Worm (Caenorhabditis elegans) whole organism, L1 larva: Measurements from ENCODE around the gene Y57G11B.5.

ENCODE experiments used
- C04F5.9 ChIP-seq: sonication (generic microtip); optimal IDR thresholded peaks from 2 replicates; lab custom pipeline; 2016; ENCODE audit warnings: missing genetic modification characterization, missing compliant biosample characterization
- Y116A8C.19 ChIP-seq: sonication (generic microtip); optimal IDR thresholded peaks from 2 replicates; lab custom pipeline; 2016; ENCODE audit warnings: missing compliant biosample characterization, missing genetic modification characterization, borderline replicate concordance
- alr-1 ChIP-seq: fragments of 200-800 bp; sonication (Bioruptor generic); optimal IDR thresholded peaks from 2 replicates; lab custom pipeline; 2018; ENCODE audit warnings: borderline replicate concordance, mild to moderate bottlenecking, missing genetic modification characterization, missing compliant biosample characterization
- aly-2 ChIP-seq: fragments of 150-350 bp; optimal IDR thresholded peaks from 2 replicates; lab custom pipeline; 2014; ENCODE audit warnings: missing biosample characterization, missing genetic modification characterization
- blmp-1 ChIP-seq: fragments of 150-350 bp; optimal IDR thresholded peaks from 2 replicates; lab custom pipeline; 2014; ENCODE audit warnings: missing biosample characterization, missing genetic modification characterization
- ceh-63 ChIP-seq: fragments of 200-800 bp; sonication (Bioruptor generic); optimal IDR thresholded peaks from 2 replicates; lab custom pipeline; 2018; ENCODE audit warnings: mild to moderate bottlenecking, missing genetic modification characterization, missing compliant biosample characterization
- ceh-8 ChIP-seq: fragments of 200-800 bp; sonication (Bioruptor generic); optimal IDR thresholded peaks from 2 replicates; lab custom pipeline; 2018; ENCODE audit warnings: mild to moderate bottlenecking, missing genetic modification characterization, moderate library complexity, missing compliant biosample characterization
- ceh-90 ChIP-seq: sonication (generic microtip); optimal IDR thresholded peaks from 2 replicates; lab custom pipeline; 2016; ENCODE audit warnings: missing genetic modification characterization, missing compliant biosample characterization
- efl-1 ChIP-seq, 4 experiments: fragments of 150-350 bp; optimal IDR thresholded peaks in 3 of 4; peaks in 1 of 4; 1 replicate in 1 of 4; 2 replicates in 3 of 4; lab custom pipeline; 2014; ENCODE audit warnings: missing biosample characterization in 2 of 4, missing genetic modification characterization in 2 of 4, missing genetic modification reagents in 2 of 4
- efl-3 ChIP-seq: fragments of 200-800 bp; sonication (Bioruptor generic); optimal IDR thresholded peaks from 2 replicates; lab custom pipeline; 2018; ENCODE audit warnings: mild to moderate bottlenecking, missing genetic modification characterization, missing compliant biosample characterization
- egl-13 ChIP-seq: sonication (generic microtip); optimal IDR thresholded peaks from 2 replicates; lab custom pipeline; 2016; ENCODE audit warnings: missing genotype, missing genetic modification reagents, missing genetic modification characterization, missing compliant biosample characterization
- elt-2 ChIP-seq: sonication (generic microtip); optimal IDR thresholded peaks from 2 replicates; lab custom pipeline; 2016; ENCODE audit warnings: missing genetic modification characterization, mild to moderate bottlenecking, inconsistent platforms, missing compliant biosample characterization, missing genetic modification reagents
- grh-1 ChIP-seq: fragments of 200-800 bp; sonication (Bioruptor generic); IDR thresholded peaks from 2 replicates; pipeline ENCODE4 v1.3.6; 2022; ENCODE audit warnings: missing genetic modification reagents, missing genetic modification characterization, missing compliant biosample characterization
- hpl-2 ChIP-seq: fragments of 150-350 bp; optimal IDR thresholded peaks from 2 replicates; lab custom pipeline; 2014; ENCODE audit warnings: missing biosample characterization, missing genetic modification reagents, missing genetic modification characterization
- isw-1 ChIP-seq: fragments of 200-800 bp; sonication (Bioruptor generic); IDR thresholded peaks from 2 replicates; pipeline ENCODE4 v1.3.6; 2022; ENCODE audit warnings: missing genetic modification characterization, missing compliant biosample characterization
- lin-14 ChIP-seq: fragments of 200-800 bp; sonication (Bioruptor generic); optimal IDR thresholded peaks from 2 replicates; lab custom pipeline; 2018; ENCODE audit warnings: mild to moderate bottlenecking, missing genetic modification characterization, moderate library complexity, missing compliant biosample characterization
- lin-15B ChIP-seq: fragments of 150-350 bp; sonication (generic microtip); optimal IDR thresholded peaks from 3 replicates; lab custom pipeline; 2014; ENCODE audit warnings: missing biosample characterization, missing genetic modification characterization
- lsy-2 ChIP-seq, 2 experiments: fragments of 150-350 bp; optimal IDR thresholded peaks; 2 replicates each; lab custom pipeline; 2014; ENCODE audit warnings: missing biosample characterization in 2 of 2, missing genetic modification characterization in 2 of 2
- mdl-1 ChIP-seq, 2 experiments: fragments of 150-350 bp; optimal IDR thresholded peaks; 2 replicates each; lab custom pipeline; 2014 to 2017; ENCODE audit warnings: missing biosample characterization in 2 of 2, missing genetic modification characterization in 2 of 2, inconsistent platforms in 1 of 2
- mep-1 ChIP-seq: fragments of 150-350 bp; optimal IDR thresholded peaks from 2 replicates; lab custom pipeline; 2014; ENCODE audit warnings: missing biosample characterization, missing genetic modification characterization
- nhr-19 ChIP-seq: fragments of 200-800 bp; sonication (Bioruptor generic); conservative IDR thresholded peaks from 2 replicates; pipeline ENCODE4 v1.3.6; 2022; ENCODE audit warnings: missing genetic modification characterization, missing compliant biosample characterization
- nhr-20 ChIP-seq: sonication (generic microtip); optimal IDR thresholded peaks from 2 replicates; lab custom pipeline; 2016; ENCODE audit warnings: mild to moderate bottlenecking, missing genetic modification characterization, missing compliant biosample characterization
- nhr-237 ChIP-seq: fragments of 150-350 bp; optimal IDR thresholded peaks from 2 replicates; lab custom pipeline; 2014; ENCODE audit warnings: missing biosample characterization, missing genetic modification characterization
- nhr-28 ChIP-seq: fragments of 150-350 bp; optimal IDR thresholded peaks from 2 replicates; lab custom pipeline; 2014; ENCODE audit warnings: missing biosample characterization, missing genetic modification characterization
- nhr-47 ChIP-seq: sonication (generic microtip); optimal IDR thresholded peaks from 2 replicates; lab custom pipeline; 2016; ENCODE audit warnings: mild to moderate bottlenecking, missing genetic modification characterization, moderate library complexity, missing compliant biosample characterization
- nhr-76 ChIP-seq: sonication (generic microtip); optimal IDR thresholded peaks from 2 replicates; lab custom pipeline; 2017; ENCODE audit warnings: missing biosample characterization, missing genetic modification characterization
- nhr-90 ChIP-seq: sonication (generic microtip); optimal IDR thresholded peaks from 2 replicates; lab custom pipeline; 2016; ENCODE audit warnings: mild to moderate bottlenecking, missing genetic modification characterization, missing compliant biosample characterization; ENCODE audit not compliant: poor library complexity
- pag-3 ChIP-seq: sonication (generic microtip); optimal IDR thresholded peaks from 2 replicates; lab custom pipeline; 2017; ENCODE audit warnings: missing genetic modification characterization, mild to moderate bottlenecking, missing compliant biosample characterization, antibody characterized with exemption, borderline replicate concordance; ENCODE audit not compliant: insufficient read depth
- rnt-1 ChIP-seq: sonication (generic microtip); optimal IDR thresholded peaks from 2 replicates; lab custom pipeline; 2016; ENCODE audit warnings: mild to moderate bottlenecking, missing genetic modification characterization, moderate library complexity, missing compliant biosample characterization
- skn-1 ChIP-seq: fragments of 150-350 bp; optimal IDR thresholded peaks from 2 replicates; lab custom pipeline; 2014; ENCODE audit warnings: missing biosample characterization, missing genetic modification characterization
- snpc-4 ChIP-seq: fragments of 150-350 bp; optimal IDR thresholded peaks from 2 replicates; lab custom pipeline; 2014; ENCODE audit warnings: missing biosample characterization, missing genetic modification characterization
- sup-37 ChIP-seq: fragments of 200-800 bp; sonication (Bioruptor generic); optimal IDR thresholded peaks from 2 replicates; lab custom pipeline; 2018; ENCODE audit warnings: mild to moderate bottlenecking, missing genetic modification characterization, missing compliant biosample characterization
- swsn-7 ChIP-seq: sonication (generic microtip); optimal IDR thresholded peaks from 2 replicates; lab custom pipeline; 2016; ENCODE audit warnings: missing genetic modification characterization, missing compliant biosample characterization
- unc-130 ChIP-seq: fragments of 150-350 bp; optimal IDR thresholded peaks from 2 replicates; lab custom pipeline; 2017; ENCODE audit warnings: missing biosample characterization, missing genetic modification characterization, inconsistent platforms
- unc-30 ChIP-seq: sonication (generic microtip); optimal IDR thresholded peaks from 2 replicates; lab custom pipeline; 2017; ENCODE audit warnings: missing biosample characterization, missing genetic modification characterization
- unc-62 ChIP-seq: fragments of 150-350 bp; optimal IDR thresholded peaks from 2 replicates; lab custom pipeline; 2014; ENCODE audit warnings: missing biosample characterization, missing genetic modification reagents, missing genetic modification characterization
- unc-98 ChIP-seq: fragments of 200-800 bp; sonication (Bioruptor generic); IDR thresholded peaks from 2 replicates; pipeline ENCODE4 v1.3.6; 2022; ENCODE audit warnings: missing genetic modification characterization, missing compliant biosample characterization
- xbp-1 ChIP-seq: sonication (generic microtip); optimal IDR thresholded peaks from 2 replicates; lab custom pipeline; 2016; ENCODE audit warnings: missing genetic modification characterization, missing compliant biosample characterization
- zag-1 ChIP-seq: fragments of 150-350 bp; optimal IDR thresholded peaks from 2 replicates; lab custom pipeline; 2014; ENCODE audit warnings: missing biosample characterization, missing genetic modification characterization

Y57G11B.5 gene

ce11 chrIV:14573068-14573467 is 1.6 kb upstream of the Y57G11B.5 start:
- no peak for TF ChIP-seq egl-13 (tag; lab: Kevin White, UChicago)
- TF ChIP-seq nhr-47 (tag; lab: Kevin White, UChicago) = no peak
- TF ChIP-seq aly-2 (tag; lab: Kevin White, UChicago) = no peak
- TF ChIP-seq alr-1 (tag; lab: Kevin White, UChicago) = no peak
- no peak for TF ChIP-seq C04F5.9 (tag; lab: Kevin White, UChicago)
- no peak for TF ChIP-seq mdl-1 (tag; optimal IDR thresholded peaks at IDR 0.05; lab: Kevin White, UChicago)
- no peak for TF ChIP-seq lin-14 (GFP tag; lab: Kevin White, UChicago)
- no peak for TF ChIP-seq sup-37 (GFP tag; lab: Kevin White, UChicago)
- no peak for TF ChIP-seq grh-1 (GFP tag; lab: Robert Waterston, UW)
- TF ChIP-seq elt-2 (tag; lab: Kevin White, UChicago) = no peak

ce11 chrIV:14576471-14576870 is 1.9 kb downstream of the Y57G11B.5 start:
- TF ChIP-seq hpl-2 (GFP tag; lab: Kevin White, UChicago) (no peak), blmp-1 (tag; lab: Kevin White, UChicago) (peak; percentile 5), lsy-2 (tag; optimal IDR thresholded peaks at IDR 0.05; lab: Kevin White, UChicago) (no peak), unc-30 (tag; lab: Kevin White, UChicago) (no peak), isw-1 (GFP tag; lab: Robert Waterston, UW) (no peak), pag-3 (tag; lab: Kevin White, UChicago) (no peak), ceh-63 (GFP tag; lab: Kevin White, UChicago) (no peak), ceh-8 (GFP tag; lab: Kevin White, UChicago) (no peak), nhr-19 (GFP tag; lab: Robert Waterston, UW) (0 out of 2 replicates have a peak, but pooled peaks have one; percentile 26), unc-130 (tag; lab: Kevin White, UChicago) (no peak), efl-3 (GFP tag; lab: Kevin White, UChicago) (no peak), nhr-20 (tag; lab: Kevin White, UChicago) (peak; percentile 32), nhr-90 (tag; lab: Kevin White, UChicago) (peak; percentile 42), unc-62 (GFP tag; lab: Kevin White, UChicago) (no peak), mdl-1 (tag; optimal IDR thresholded peaks at IDR 0.05; lab: Kevin White, UChicago) (no peak), snpc-4 (no peak), elt-2 (tag; lab: Kevin White, UChicago) (peak; percentile 2), efl-1 (optimal IDR thresholded peaks at IDR 0.05; lab: Kevin White, UChicago) (no peak), efl-1 (GFP tag; optimal IDR thresholded peaks at IDR 0.05 in 1 of 2; lab: Kevin White, UChicago) (peak in 1 of 2 experiments; percentile 82)

DNA sequence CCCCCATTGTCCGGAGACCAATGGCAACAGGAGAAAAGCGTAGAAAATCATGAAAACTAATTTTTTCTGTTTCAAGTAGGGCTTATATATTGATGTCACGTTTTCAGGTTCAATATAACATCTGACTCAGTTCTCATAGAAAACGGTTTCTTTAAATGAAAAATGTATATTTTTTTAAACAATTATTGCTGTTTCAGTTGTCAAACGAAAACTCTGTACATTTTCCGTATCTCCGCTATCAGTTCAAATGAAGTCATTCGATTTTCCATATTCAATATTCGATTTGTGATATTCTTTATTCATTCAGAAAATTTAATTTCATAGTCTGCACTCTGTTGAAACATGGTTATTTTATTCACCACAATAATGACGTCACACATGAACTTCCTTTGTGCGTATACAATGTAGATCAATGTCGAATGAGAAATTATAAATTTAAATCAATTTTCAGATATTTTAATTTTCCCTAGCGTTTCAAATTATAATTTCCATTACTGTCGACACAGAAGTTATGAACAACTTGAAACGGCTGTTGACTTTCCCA is 4.1 kb downstream of the Y57G11B.5 start, which contains the start of gene Y57G11B.8:
Gene Y57G11B.8, minus strand, starts transcription at position 51 of the 544 bp plus-strand sequence.
- TF ChIP-seq zag-1 (no peak), unc-130 (tag; lab: Kevin White, UChicago) (no peak), xbp-1 (tag; lab: Kevin White, UChicago) (no peak), Y116A8C.19 (no peak), ceh-8 (GFP tag; lab: Kevin White, UChicago) (no peak), ceh-90 (tag; lab: Kevin White, UChicago) (no peak), nhr-237 (no peak), swsn-7 (no peak), mep-1 (no peak), mdl-1 (tag; optimal IDR thresholded peaks at IDR 0.05; lab: Kevin White, UChicago) (no peak), C04F5.9 (tag; lab: Kevin White, UChicago) (no peak), skn-1 (tag; lab: Kevin White, UChicago) (no peak), lin-15B (tag; lab: Kevin White, UChicago) (no peak), unc-98 (GFP tag; lab: Robert Waterston, UW) (no peak), nhr-28 (tag; lab: Kevin White, UChicago) (no peak), rnt-1 (tag; lab: Kevin White, UChicago) (no peak), lsy-2 (tag; optimal IDR thresholded peaks at IDR 0.05; lab: Kevin White, UChicago) (no peak), nhr-76 (tag; lab: Kevin White, UChicago) (no peak)
